Worm (Caenorhabditis elegans): ENCODE data around the gene skpt-1.

DNA sequence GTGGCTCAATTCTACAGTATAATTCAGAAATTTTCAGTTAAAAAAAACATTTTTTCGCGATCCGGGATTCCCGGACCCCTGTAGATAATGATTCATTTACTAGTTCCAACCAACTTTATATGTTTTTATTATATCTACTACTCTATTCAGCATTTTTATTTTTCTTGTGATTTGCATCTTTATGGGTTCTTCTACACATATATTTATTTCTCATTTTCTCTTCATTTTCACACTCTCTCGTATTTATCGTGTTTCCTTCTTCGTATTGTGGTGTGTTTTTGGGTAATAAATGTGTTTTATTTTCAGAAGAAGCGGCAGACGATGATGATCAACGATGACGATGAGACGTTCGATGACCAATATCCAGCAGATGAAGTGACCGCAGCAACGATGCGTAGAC, 15.9 kb upstream of the skpt-1 start, which contains the start of gene F48E8.2:
- TF ChIP-seq lin-39 (tag; optimal IDR thresholded peaks at IDR 0.05) (no peak), skn-1 (tag; optimal IDR thresholded peaks at IDR 0.05) (no peak), lsy-2 (tag; optimal IDR thresholded peaks at IDR 0.05) (no peak), mep-1 (tag; optimal IDR thresholded peaks at IDR 0.05) (no peak), ztf-11 (tag; optimal IDR thresholded peaks at IDR 0.05) (no peak), unc-62 (GFP tag; optimal IDR thresholded peaks at IDR 0.05) (no peak), fkh-8 (tag; optimal IDR thresholded peaks at IDR 0.05) (no peak), tlp-1 (tag; optimal IDR thresholded peaks at IDR 0.05) (no peak), fos-1 (tag; optimal IDR thresholded peaks at IDR 0.05) (no peak), dpl-1 (GFP tag; optimal IDR thresholded peaks at IDR 0.05) (no peak)
